Worm (Caenorhabditis elegans) whole organism, L3 larva: Measurements from ENCODE around the gene C16A11.4.

Experiments
- elt-2 ChIP-seq: sonication (generic microtip); optimal IDR thresholded peaks from 2 replicates; lab custom pipeline; 2016; ENCODE audit warnings: missing genetic modification reagents, mild to moderate bottlenecking, missing genetic modification characterization, missing compliant biosample characterization
- elt-3 ChIP-seq, 3 experiments: fragments of 150-350 bp in 1 of 3; sonication (generic microtip) in 2 of 3; optimal IDR thresholded peaks; 2 replicates in 2 of 3; 4 replicates in 1 of 3; lab custom pipeline; 2014 to 2017; ENCODE audit warnings: missing biosample characterization in 3 of 3, missing genetic modification characterization in 3 of 3
- fkh-10 ChIP-seq: sonication (generic microtip); optimal IDR thresholded peaks from 2 replicates; lab custom pipeline; 2017; ENCODE audit warnings: missing biosample characterization, missing genetic modification reagents, missing genetic modification characterization
- nhr-77 ChIP-seq: fragments of 150-350 bp; optimal IDR thresholded peaks from 2 replicates; lab custom pipeline; 2014; ENCODE audit warnings: missing biosample characterization, missing genetic modification characterization
- zag-1 ChIP-seq: fragments of 150-350 bp; optimal IDR thresholded peaks from 2 replicates; lab custom pipeline; 2014; ENCODE audit warnings: missing biosample characterization, missing genetic modification characterization

ce11 chrII:4182364-4182763, 44.5 kb upstream of the C16A11.4 start, which contains the start of gene R03H10.11:
- TF ChIP-seq elt-2 (tag; lab: Kevin White, UChicago) (no peak), fkh-10 (GFP tag; lab: Kevin White, UChicago) (no peak), nhr-77 (tag; lab: Kevin White, UChicago) (no peak), elt-3 (tag; optimal IDR thresholded peaks at IDR 0.05; lab: Kevin White, UChicago) (no peak), zag-1 (tag; lab: Kevin White, UChicago) (no peak)
